Fruit fly (Drosophila melanogaster): ENCODE data around the gene CG8461.

CG8461 gene

dm6 chr3R:14481977-14482376, 31.5 kb downstream of the CG8461 start (continued):
- TF ChIP-seq gt (GFP tag; IDR thresholded peaks at IDR 0.05), result no peak
- no peak for TF ChIP-seq CG18619 (GFP tag; optimal IDR thresholded peaks at IDR 0.05)
- peak; percentile 71 for TF ChIP-seq cad (GFP tag; optimal IDR thresholded peaks at IDR 0.05)
- peak; percentile 14 for TF ChIP-seq CG1529 (GFP tag; optimal IDR thresholded peaks at IDR 0.05)
- peak; percentile 72 for TF ChIP-seq CG15479 (GFP tag; optimal IDR thresholded peaks at IDR 0.05)
- peak in 1 of 3 experiments; percentile 93 for TF ChIP-seq Stat92E (GFP tag; optimal IDR thresholded peaks at IDR 0.05)
- no peak for TF ChIP-seq gcm2 (GFP tag; optimal IDR thresholded peaks at IDR 0.05)
- TF ChIP-seq CG17612 (GFP tag; IDR thresholded peaks at IDR 0.05), result no peak
- peak; percentile 91 for TF ChIP-seq grn (GFP tag; optimal IDR thresholded peaks at IDR 0.05)
- no peak for TF ChIP-seq lab (GFP tag; optimal IDR thresholded peaks at IDR 0.05)
- TF ChIP-seq dmrt11E (tag; optimal IDR thresholded peaks at IDR 0.05), result peak; percentile 6
- TF ChIP-seq gfzf (GFP tag; optimal IDR thresholded peaks at IDR 0.05), result peak; percentile 22
- no peak for TF ChIP-seq CG17568 (GFP tag; optimal IDR thresholded peaks at IDR 0.05)
- peak; percentile 29 for TF ChIP-seq zen (tag; optimal IDR thresholded peaks at IDR 0.05)
- peak; percentile 52 for TF ChIP-seq gsb-n (tag; optimal IDR thresholded peaks at IDR 0.05)
- peak; percentile 44 for TF ChIP-seq D (optimal IDR thresholded peaks at IDR 0.05)
- TF ChIP-seq D (GFP tag; optimal IDR thresholded peaks at IDR 0.05), result no peak
- peak; percentile 36 for TF ChIP-seq CG10431 (GFP tag; optimal IDR thresholded peaks at IDR 0.05)

DNA sequence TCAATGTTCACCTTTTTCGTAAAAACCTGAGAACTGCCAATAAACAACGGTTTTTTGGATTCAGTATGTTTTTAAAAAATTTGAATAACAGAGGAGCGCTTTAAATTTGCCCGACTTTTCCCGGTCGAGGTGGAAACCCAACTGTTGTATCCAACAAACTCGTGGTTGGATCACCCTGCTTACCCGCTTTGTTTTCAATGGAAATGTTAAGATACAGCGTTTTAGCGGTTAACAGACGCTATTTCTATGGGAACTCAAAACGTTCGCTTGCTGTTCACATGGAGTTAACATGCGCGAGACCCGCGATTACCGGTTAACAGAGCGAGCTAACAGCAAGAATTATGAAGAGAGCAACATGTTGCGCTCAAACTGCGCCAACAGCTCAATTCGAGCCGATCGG, 31.9 kb downstream of the CG8461 start, which contains the start of gene cv-c:
Gene cv-c, minus strand, starts transcription at position 145 of the 400 bp plus-strand sequence.
- TF ChIP-seq CG11398 (GFP tag; optimal IDR thresholded peaks at IDR 0.05) (no peak), Hand (GFP tag; optimal IDR thresholded peaks at IDR 0.05) (no peak), CG12299 (tag; optimal IDR thresholded peaks at IDR 0.05) (peak; percentile 11), repo (GFP tag; optimal IDR thresholded peaks at IDR 0.05) (no peak), NK7.1 (GFP tag; optimal IDR thresholded peaks at IDR 0.05) (no peak), CG14965 (GFP tag; optimal IDR thresholded peaks at IDR 0.05; ENCODE audit: borderline replicate concordance) (no peak), Lpt (GFP tag; optimal IDR thresholded peaks at IDR 0.05) (no peak), disco-r (GFP tag; optimal IDR thresholded peaks at IDR 0.05) (no peak), MESR4 (GFP tag; optimal IDR thresholded peaks at IDR 0.05) (no peak), CG1832 (GFP tag; optimal IDR thresholded peaks at IDR 0.05) (no peak), ERR (GFP tag; optimal IDR thresholded peaks at IDR 0.05) (peak; percentile 1), CG7963 (GFP tag; IDR thresholded peaks at IDR 0.05; ENCODE audit: partially characterized antibody) (no peak), CG9215 (GFP tag; IDR thresholded peaks at IDR 0.05) (no peak), CG12219 (GFP tag; optimal IDR thresholded peaks at IDR 0.05) (no peak), Xbp1 (GFP tag; optimal IDR thresholded peaks at IDR 0.05) (no peak), CG11723 (GFP tag; optimal IDR thresholded peaks at IDR 0.05) (no peak), PHDP (tag; optimal IDR thresholded peaks at IDR 0.05) (peak; percentile 1), fru (optimal IDR thresholded peaks at IDR 0.05) (no peak), CG12236 (GFP tag; optimal IDR thresholded peaks at IDR 0.05) (no peak), vnd (GFP tag; IDR thresholded peaks at IDR 0.05; ENCODE audit: partially characterized antibody) (no peak), z (GFP tag; IDR thresholded peaks at IDR 0.05) (0 out of 3 replicates have a peak, but pooled peaks have one; percentile 16), bsh (GFP tag; optimal IDR thresholded peaks at IDR 0.05) (peak in 1 of 2 experiments; percentile 0), stwl (tag; optimal IDR thresholded peaks at IDR 0.05) (peak; percentile 12), CG31365 (tag; optimal IDR thresholded peaks at IDR 0.05) (no peak), CG10147 (GFP tag; optimal IDR thresholded peaks at IDR 0.05) (no peak), ind (GFP tag; optimal IDR thresholded peaks at IDR 0.05) (no peak), org-1 (GFP tag; optimal IDR thresholded peaks at IDR 0.05) (no peak), sisA (GFP tag; IDR thresholded peaks at IDR 0.05) (no peak), CG17361 (GFP tag; IDR thresholded peaks at IDR 0.05) (no peak), Bgb (GFP tag; IDR thresholded peaks at IDR 0.05; ENCODE audit: partially characterized antibody) (peak; percentile 34; the same call in 1 of the 2 replicates), CG11456 (GFP tag; IDR thresholded peaks at IDR 0.05) (no peak), lmd (GFP tag; IDR thresholded peaks at IDR 0.05) (no peak), MBD-R2 (GFP tag; IDR thresholded peaks at IDR 0.05) (no peak)
